Worm (Caenorhabditis elegans) whole organism, mixed stage, embryonic: ENCODE data around the gene osm-3.
A peak's percentile ranks its signal among the peaks of the same experiment; 100 is the strongest.

Source experiments
- bed-3 ChIP-seq: fragments of 200-800 bp; sonication (Bioruptor generic); optimal IDR thresholded peaks from 3 replicates; lab custom pipeline; 2018; ENCODE audit warnings: mild to moderate bottlenecking, missing genetic modification characterization, moderate library complexity, missing compliant biosample characterization
- blmp-1 ChIP-seq: fragments of 150-350 bp; optimal IDR thresholded peaks from 2 replicates; lab custom pipeline; 2014; ENCODE audit warnings: missing biosample characterization, missing genetic modification characterization
- ceh-39 ChIP-seq: fragments of 150-350 bp; optimal IDR thresholded peaks from 2 replicates; lab custom pipeline; 2014; ENCODE audit warnings: missing biosample characterization, missing genetic modification characterization
- ceh-43 ChIP-seq: fragments of 200-800 bp; sonication (Bioruptor generic); optimal IDR thresholded peaks from 2 replicates; lab custom pipeline; 2018; ENCODE audit warnings: mild to moderate bottlenecking, missing genetic modification characterization, moderate library complexity, missing compliant biosample characterization
- ceh-83 ChIP-seq: fragments of 200-800 bp; sonication (Bioruptor generic); optimal IDR thresholded peaks from 2 replicates; lab custom pipeline; 2018; ENCODE audit warnings: mild to moderate bottlenecking, missing genetic modification characterization, missing compliant biosample characterization
- ces-1 ChIP-seq: fragments of 150-350 bp; optimal IDR thresholded peaks from 2 replicates; lab custom pipeline; 2014; ENCODE audit warnings: missing biosample characterization, missing genetic modification reagents, missing genetic modification characterization
- cnd-1 ChIP-seq: fragments of 200-800 bp; sonication (Bioruptor generic); optimal IDR thresholded peaks from 2 replicates; lab custom pipeline; 2018; ENCODE audit warnings: mild to moderate bottlenecking, missing genetic modification characterization, missing compliant biosample characterization
- drap-1 ChIP-seq: fragments of 200-800 bp; sonication (Bioruptor generic); optimal IDR thresholded peaks from 3 replicates; lab custom pipeline; 2018; ENCODE audit warnings: mild to moderate bottlenecking, missing genetic modification characterization, missing compliant biosample characterization
- elt-3 ChIP-seq: fragments of 150-350 bp; optimal IDR thresholded peaks from 2 replicates; lab custom pipeline; 2014; ENCODE audit warnings: missing biosample characterization, missing genetic modification characterization
- flh-1 ChIP-seq: fragments of 200-800 bp; sonication (Bioruptor generic); optimal IDR thresholded peaks from 2 replicates; lab custom pipeline; 2018; ENCODE audit warnings: mild to moderate bottlenecking, missing genetic modification characterization, moderate library complexity, missing compliant biosample characterization
- ham-2 ChIP-seq: fragments of 200-800 bp; sonication (Bioruptor generic); optimal IDR thresholded peaks from 2 replicates; lab custom pipeline; 2018; ENCODE audit warnings: mild to moderate bottlenecking, missing genetic modification characterization, missing compliant biosample characterization
- hlh-1 ChIP-seq: fragments of 150-350 bp; optimal IDR thresholded peaks from 2 replicates; lab custom pipeline; 2014; ENCODE audit warnings: missing biosample characterization, missing genetic modification reagents, missing genetic modification characterization
- lin-13 ChIP-seq: fragments of 150-350 bp; optimal IDR thresholded peaks from 2 replicates; lab custom pipeline; 2014; ENCODE audit warnings: missing biosample characterization, missing genetic modification characterization
- lin-32 ChIP-seq: fragments of 200-800 bp; sonication (Bioruptor generic); optimal IDR thresholded peaks from 2 replicates; lab custom pipeline; 2018; ENCODE audit warnings: mild to moderate bottlenecking, missing genetic modification characterization, missing compliant biosample characterization
- lsy-2 ChIP-seq: fragments of 150-350 bp; optimal IDR thresholded peaks from 2 replicates; lab custom pipeline; 2014; ENCODE audit warnings: missing biosample characterization, missing genetic modification characterization
- mab-5 ChIP-seq: fragments of 150-350 bp; optimal IDR thresholded peaks from 2 replicates; lab custom pipeline; 2014; ENCODE audit warnings: missing biosample characterization, missing genetic modification characterization
- mep-1 ChIP-seq: fragments of 150-350 bp; optimal IDR thresholded peaks from 2 replicates; lab custom pipeline; 2017; ENCODE audit warnings: missing biosample characterization, missing genetic modification reagents, missing genetic modification characterization, inconsistent platforms
- mls-2 ChIP-seq: sonication (generic microtip); optimal IDR thresholded peaks from 2 replicates; lab custom pipeline; 2016; ENCODE audit warnings: mild to moderate bottlenecking, missing genetic modification characterization, moderate library complexity, missing compliant biosample characterization
- nhr-2 ChIP-seq: fragments of 150-350 bp; optimal IDR thresholded peaks from 2 replicates; lab custom pipeline; 2014; ENCODE audit warnings: missing biosample characterization, missing genetic modification characterization
- nhr-237 ChIP-seq: fragments of 150-350 bp; optimal IDR thresholded peaks from 2 replicates; lab custom pipeline; 2014; ENCODE audit warnings: missing biosample characterization, missing genetic modification characterization
- nhr-28 ChIP-seq: fragments of 150-350 bp; optimal IDR thresholded peaks from 2 replicates; lab custom pipeline; 2014; ENCODE audit warnings: missing biosample characterization, missing genetic modification characterization
- nhr-76 ChIP-seq: sonication (generic microtip); optimal IDR thresholded peaks from 2 replicates; lab custom pipeline; 2017; ENCODE audit warnings: missing biosample characterization, missing genetic modification characterization
- pha-4 ChIP-seq: fragments of 150-350 bp; optimal IDR thresholded peaks from 2 replicates; lab custom pipeline; 2018; ENCODE audit warnings: missing biosample characterization, missing genetic modification reagents, missing genetic modification characterization
- sem-2 ChIP-seq: fragments of 200-800 bp; sonication (Bioruptor generic); optimal IDR thresholded peaks from 2 replicates; lab custom pipeline; 2018; ENCODE audit warnings: mild to moderate bottlenecking, missing genetic modification characterization, missing compliant biosample characterization
- snpc-4 ChIP-seq: fragments of 150-350 bp; optimal IDR thresholded peaks from 2 replicates; lab custom pipeline; 2014; ENCODE audit warnings: missing biosample characterization, missing genetic modification characterization
- sptf-1 ChIP-seq: sonication (generic microtip); optimal IDR thresholded peaks from 2 replicates; lab custom pipeline; 2017; ENCODE audit warnings: mild to moderate bottlenecking, missing genetic modification characterization, moderate library complexity, missing compliant biosample characterization
- unc-120 ChIP-seq: sonication (generic microtip); optimal IDR thresholded peaks from 2 replicates; lab custom pipeline; 2017; ENCODE audit warnings: missing genetic modification characterization, missing compliant biosample characterization; ENCODE audit not compliant: poor library complexity, severe bottlenecking
- unc-39 ChIP-seq: fragments of 150-350 bp; optimal IDR thresholded peaks from 2 replicates; lab custom pipeline; 2014; ENCODE audit warnings: missing biosample characterization, missing genetic modification characterization
- unc-62 ChIP-seq: fragments of 150-350 bp; optimal IDR thresholded peaks from 2 replicates; lab custom pipeline; 2014; ENCODE audit warnings: missing biosample characterization, missing genetic modification reagents, missing genetic modification characterization
- zip-8 ChIP-seq: fragments of 150-350 bp; optimal IDR thresholded peaks from 2 replicates; lab custom pipeline; 2014; ENCODE audit warnings: missing biosample characterization, missing genetic modification characterization
- ztf-11 ChIP-seq: fragments of 150-350 bp; optimal IDR thresholded peaks from 2 replicates; lab custom pipeline; 2014; ENCODE audit warnings: missing biosample characterization, missing genetic modification characterization

osm-3 gene

DNA sequence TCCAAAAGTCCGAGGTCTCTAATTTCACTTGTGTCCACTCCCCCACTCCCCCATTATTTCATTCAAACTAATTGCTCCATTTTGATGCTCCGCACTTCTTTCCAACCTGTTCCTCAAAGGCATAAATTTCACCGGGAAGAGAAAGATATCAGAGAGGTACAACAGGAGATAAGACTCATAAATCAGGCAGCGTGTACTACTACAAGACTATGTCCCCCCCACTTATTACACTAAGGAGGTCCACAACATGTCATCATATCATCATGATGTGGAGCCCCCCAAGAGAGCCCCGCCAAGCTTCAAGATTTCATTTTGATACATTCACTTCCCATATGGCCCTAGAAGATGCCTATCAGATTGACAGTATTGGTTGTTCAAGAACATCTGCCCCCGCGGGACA lies 35.4 kb downstream of the osm-3 start:
- TF ChIP-seq drap-1 (GFP tag; lab: Kevin White, UChicago) (no peak), ceh-83 (GFP tag; lab: Kevin White, UChicago) (no peak), mab-5 (peak; percentile 82), unc-62 (GFP tag; lab: Kevin White, UChicago) (peak; percentile 86), ham-2 (GFP tag; lab: Kevin White, UChicago) (no peak), mls-2 (tag; lab: Kevin White, UChicago) (no peak), cnd-1 (tag; lab: Kevin White, UChicago) (peak; percentile 22), ztf-11 (no peak)

ce11 chrIV:3764012-3764549 lies 36.8 kb downstream of the osm-3 start:
- TF ChIP-seq nhr-2 (tag; lab: Kevin White, UChicago) (peak; percentile 88), drap-1 (GFP tag; lab: Kevin White, UChicago) (no peak), ces-1 (peak; percentile 71), ceh-43 (no peak), zip-8 (tag; lab: Kevin White, UChicago) (peak; percentile 42), mab-5 (no peak), ztf-11 (peak; percentile 3)

- TF ChIP-seq unc-62 (GFP tag; lab: Kevin White, UChicago) (peak; percentile 74), snpc-4 (tag; lab: Kevin White, UChicago) (no peak)
Observed at ce11 chrIV:3759823-3760222, 41.0 kb downstream of the osm-3 start.

DNA sequence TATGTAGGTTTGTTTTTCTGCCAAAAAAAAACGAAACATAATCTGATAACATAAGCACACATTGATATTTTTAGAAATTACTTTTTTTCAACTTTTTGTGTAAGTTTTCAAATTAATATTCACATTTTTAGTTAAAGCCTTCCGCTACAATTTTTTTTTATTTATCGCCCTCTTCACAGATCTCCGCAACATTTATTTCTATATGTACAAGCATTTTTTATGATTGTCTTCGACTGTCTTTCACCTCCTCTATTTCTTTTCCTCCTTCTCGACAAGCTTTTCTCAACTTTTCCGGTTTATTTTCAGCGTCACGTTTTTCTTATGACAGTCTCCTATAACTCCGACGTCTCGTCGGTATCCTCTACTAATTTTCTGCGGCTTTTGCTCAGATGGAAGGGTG lies 44.9 kb downstream of the osm-3 start, which contains the start of gene best-20:
Gene best-20, plus strand, starts transcription at position 301 of the 400 bp plus-strand sequence.
- TF ChIP-seq mls-2 (tag; lab: Kevin White, UChicago) (no peak), nhr-2 (tag; lab: Kevin White, UChicago) (no peak), pha-4 (tag; lab: Kevin White, UChicago) (no peak), bed-3 (GFP tag; lab: Kevin White, UChicago) (no peak), lsy-2 (no peak), nhr-76 (tag; lab: Kevin White, UChicago) (no peak), nhr-237 (tag; lab: Kevin White, UChicago) (no peak), lin-13 (no peak), mab-5 (no peak), unc-39 (tag; lab: Kevin White, UChicago) (no peak), lin-32 (no peak), blmp-1 (tag; lab: Kevin White, UChicago) (no peak), ces-1 (no peak), unc-120 (no peak), cnd-1 (tag; lab: Kevin White, UChicago) (no peak), flh-1 (no peak)

DNA sequence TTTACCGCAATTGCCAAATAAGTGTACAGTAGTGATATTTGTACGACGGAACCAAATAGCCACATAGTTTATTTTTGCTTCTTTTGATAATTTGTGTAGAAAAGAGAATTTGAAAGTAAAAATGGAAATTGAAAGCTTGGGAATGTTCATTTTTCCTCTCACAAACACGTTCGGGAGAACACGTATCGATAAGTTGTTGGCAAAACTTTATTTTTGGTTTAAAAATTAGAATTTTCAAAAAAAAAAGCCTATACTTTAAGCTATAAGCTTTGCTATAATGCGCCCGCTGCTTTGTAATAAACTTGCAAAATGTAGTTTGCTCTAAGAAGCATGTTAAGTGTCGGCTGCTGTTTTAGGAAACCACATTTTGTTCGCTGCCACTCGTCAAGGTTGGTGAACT lies 45.5 kb downstream of the osm-3 start, which contains the start of gene Y37E11AR.7:
Gene Y37E11AR.7, minus strand, starts transcription at position 101 of the 400 bp plus-strand sequence.
- TF ChIP-seq hlh-1: no peak
- peak; percentile 45 for TF ChIP-seq nhr-2 (tag; lab: Kevin White, UChicago)

ce11 chrIV:3752276-3752675 lies 48.6 kb downstream of the osm-3 start:
- TF ChIP-seq bed-3 (GFP tag; lab: Kevin White, UChicago) (no peak), mab-5 (no peak), zip-8 (tag; lab: Kevin White, UChicago) (no peak), unc-39 (tag; lab: Kevin White, UChicago) (no peak), ceh-39 (tag; lab: Kevin White, UChicago) (no peak), sem-2 (GFP tag; lab: Kevin White, UChicago) (no peak), ham-2 (GFP tag; lab: Kevin White, UChicago) (no peak), mep-1 (tag; lab: Kevin White, UChicago) (no peak), elt-3 (tag; lab: Kevin White, UChicago) (no peak), nhr-28 (no peak), sptf-1 (no peak), unc-62 (GFP tag; lab: Kevin White, UChicago) (no peak), snpc-4 (tag; lab: Kevin White, UChicago) (no peak), ceh-43 (no peak), lin-32 (no peak)
- TF ChIP-seq, all 35 proteins: peak for 0
